Worm (Caenorhabditis elegans): ENCODE measurements around the gene ZK1127.13.

- TF ChIP-seq mml-1 (tag; optimal IDR thresholded peaks at IDR 0.05) (no peak), zag-1 (tag; optimal IDR thresholded peaks at IDR 0.05) (no peak)
Measured at ce11 chrII:7060202-7060601, 7.1 kb downstream of the ZK1127.13 start.

Measured in whole organism, L3 larva.